Worm (Caenorhabditis elegans): ENCODE measurements around the gene Y82E9BR.22.
A peak's percentile ranks its signal among the peaks of the same experiment; 100 is the strongest.

Y82E9BR.22 gene

DNA sequence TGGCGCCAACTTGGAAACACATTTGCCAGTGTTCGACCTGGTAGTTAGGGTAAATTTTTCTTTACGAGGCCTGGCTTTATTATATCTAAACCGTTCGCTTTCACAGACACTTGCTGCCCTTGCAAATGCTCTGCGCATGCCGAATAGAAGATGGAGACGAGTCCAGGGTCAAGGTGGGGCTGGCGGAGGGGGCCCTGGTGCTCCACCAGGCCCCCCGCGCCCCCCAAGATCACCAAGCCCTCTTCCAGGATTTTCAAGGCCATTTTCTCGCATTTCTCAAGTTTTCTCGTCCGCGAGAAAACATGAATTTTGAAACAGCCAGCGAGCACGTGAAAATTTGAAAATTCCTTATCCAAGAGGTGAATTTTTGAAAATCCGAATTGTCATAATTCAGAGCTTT is 30.6 kb upstream of the Y82E9BR.22 start:
- TF ChIP-seq nhr-84 (tag; optimal IDR thresholded peaks at IDR 0.05) (no peak), tbx-2 (tag; optimal IDR thresholded peaks at IDR 0.05) (no peak), grh-1 (GFP tag; IDR thresholded peaks at IDR 0.05) (no peak), mdl-1 (tag; optimal IDR thresholded peaks at IDR 0.05) (no peak), nhr-85 (tag) (no peak), pqm-1 (tag; optimal IDR thresholded peaks at IDR 0.05) (no peak), zag-1 (tag; optimal IDR thresholded peaks at IDR 0.05) (no peak), aly-2 (tag; optimal IDR thresholded peaks at IDR 0.05) (no peak), swsn-7 (tag; optimal IDR thresholded peaks at IDR 0.05) (no peak), lin-35 (GFP tag; optimal IDR thresholded peaks at IDR 0.05) (no peak), ceh-63 (GFP tag; optimal IDR thresholded peaks at IDR 0.05) (no peak), nhr-71 (tag; optimal IDR thresholded peaks at IDR 0.05) (no peak), pag-3 (tag; optimal IDR thresholded peaks at IDR 0.05; ENCODE audit: borderline replicate concordance, insufficient read depth) (no peak), rnt-1 (tag; optimal IDR thresholded peaks at IDR 0.05) (no peak)

DNA sequence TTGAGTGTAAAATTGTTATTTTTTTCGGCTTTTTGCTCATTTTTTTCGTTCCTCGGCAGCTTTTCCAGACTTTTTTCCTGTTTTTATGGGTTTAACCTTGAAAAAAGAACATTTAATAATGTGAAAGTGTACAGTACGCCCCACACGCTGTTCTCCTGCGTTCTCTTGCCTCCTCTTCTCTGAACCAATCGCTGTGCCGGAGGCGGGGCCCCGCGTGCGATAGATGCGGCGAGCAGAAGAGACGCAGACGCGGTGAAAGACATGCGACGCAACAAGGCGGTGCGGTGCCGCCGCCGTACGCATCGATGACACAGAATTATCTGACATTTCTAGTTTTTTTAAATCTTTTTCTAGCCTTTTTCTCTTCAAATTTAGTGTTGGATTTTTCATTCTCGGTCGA is 27.7 kb upstream of the Y82E9BR.22 start:
- no peak for TF ChIP-seq vab-15 (tag; optimal IDR thresholded peaks at IDR 0.05)
- peak; percentile 36 to 83 for TF ChIP-seq lsy-2 (tag; optimal IDR thresholded peaks at IDR 0.05)

DNA sequence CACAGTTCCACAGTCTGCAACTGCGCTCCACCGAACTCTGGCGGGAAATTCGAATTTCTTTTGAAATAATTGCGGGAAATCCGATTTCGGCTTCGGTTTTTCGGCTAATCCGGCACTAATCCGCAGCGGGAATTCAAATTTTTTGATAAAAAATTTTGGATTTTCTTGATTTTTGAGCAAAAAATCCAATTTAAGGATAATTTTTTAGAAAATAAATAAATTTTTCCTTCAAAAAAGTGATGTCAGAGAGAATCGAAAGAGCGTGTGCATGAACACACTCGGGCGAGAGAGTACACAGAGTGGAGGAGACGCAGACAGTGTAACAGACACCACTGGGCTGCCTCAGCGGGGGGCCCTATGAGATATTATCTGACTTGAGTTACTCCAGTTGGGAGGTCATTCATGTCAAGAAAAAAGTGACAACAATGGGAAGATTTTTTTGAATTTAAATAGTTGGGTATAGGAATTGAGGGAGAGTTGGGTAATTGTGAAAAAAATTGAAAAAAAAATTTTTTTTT is 20.9 kb upstream of the Y82E9BR.22 start:
- TF ChIP-seq lin-14 (GFP tag; optimal IDR thresholded peaks at IDR 0.05) = no peak
- TF ChIP-seq mdl-1 (tag; optimal IDR thresholded peaks at IDR 0.05) = peak in 1 of 2 experiments; percentile 0
- peak in 2 of 3 experiments; percentile 17 to 39 for TF ChIP-seq dpl-1 (GFP tag; optimal IDR thresholded peaks at IDR 0.05)
- no peak for TF ChIP-seq blmp-1 (tag; optimal IDR thresholded peaks at IDR 0.05)
- no peak for TF ChIP-seq aly-2 (tag; optimal IDR thresholded peaks at IDR 0.05)
- peak in 1 of 2 experiments; percentile 1 for TF ChIP-seq lin-35 (GFP tag; optimal IDR thresholded peaks at IDR 0.05)
- TF ChIP-seq nhr-76 (tag; optimal IDR thresholded peaks at IDR 0.05) = no peak
- TF ChIP-seq egl-27 (tag; optimal IDR thresholded peaks at IDR 0.05) = no peak
- TF ChIP-seq snu-23 (GFP tag; optimal IDR thresholded peaks at IDR 0.05) = peak; percentile 54
- no peak for TF ChIP-seq xbp-1 (tag; optimal IDR thresholded peaks at IDR 0.05)
- TF ChIP-seq F16B12.6 (tag; optimal IDR thresholded peaks at IDR 0.05) = no peak
- no peak for TF ChIP-seq lin-15B (tag; optimal IDR thresholded peaks at IDR 0.05)
- TF ChIP-seq ceh-82 (tag; optimal IDR thresholded peaks at IDR 0.05) = peak in 1 of 3 experiments; percentile 30
- peak; percentile 23 to 25 for TF ChIP-seq efl-1 (optimal IDR thresholded peaks at IDR 0.05)
- TF ChIP-seq efl-1 (GFP tag; optimal IDR thresholded peaks at IDR 0.05 in 1 of 2) = peak; percentile 53 to 91
- peak; percentile 46 for TF ChIP-seq mep-1 (tag; optimal IDR thresholded peaks at IDR 0.05)
- TF ChIP-seq C04F5.9 (tag; optimal IDR thresholded peaks at IDR 0.05) = no peak
- TF ChIP-seq nhr-85 (tag) = peak; percentile 39
- no peak for TF ChIP-seq efl-3 (GFP tag; optimal IDR thresholded peaks at IDR 0.05)
- TF ChIP-seq swsn-7 (tag; optimal IDR thresholded peaks at IDR 0.05) = peak; percentile 27
- no peak for TF ChIP-seq grh-1 (GFP tag; IDR thresholded peaks at IDR 0.05)
- TF ChIP-seq sup-37 (GFP tag; optimal IDR thresholded peaks at IDR 0.05) = no peak
- no peak for TF ChIP-seq isw-1 (GFP tag; IDR thresholded peaks at IDR 0.05)
- peak; percentile 40 to 51 for TF ChIP-seq lsy-2 (tag; optimal IDR thresholded peaks at IDR 0.05)
- TF ChIP-seq mef-2 (tag; optimal IDR thresholded peaks at IDR 0.05) = no peak
- TF ChIP-seq nhr-47 (tag; optimal IDR thresholded peaks at IDR 0.05) = no peak
- TF ChIP-seq sox-4 (tag; optimal IDR thresholded peaks at IDR 0.05) = no peak
- TF ChIP-seq ama-1 (optimal IDR thresholded peaks at IDR 0.05) = no peak
- no peak for TF ChIP-seq ceh-90 (tag; optimal IDR thresholded peaks at IDR 0.05)
- TF ChIP-seq fos-1 (tag; optimal IDR thresholded peaks at IDR 0.05) = no peak
- no peak for TF ChIP-seq tlp-1 (tag; optimal IDR thresholded peaks at IDR 0.05)
